Worm (Caenorhabditis elegans): ENCODE data around the gene F37A8.5.

DNA sequence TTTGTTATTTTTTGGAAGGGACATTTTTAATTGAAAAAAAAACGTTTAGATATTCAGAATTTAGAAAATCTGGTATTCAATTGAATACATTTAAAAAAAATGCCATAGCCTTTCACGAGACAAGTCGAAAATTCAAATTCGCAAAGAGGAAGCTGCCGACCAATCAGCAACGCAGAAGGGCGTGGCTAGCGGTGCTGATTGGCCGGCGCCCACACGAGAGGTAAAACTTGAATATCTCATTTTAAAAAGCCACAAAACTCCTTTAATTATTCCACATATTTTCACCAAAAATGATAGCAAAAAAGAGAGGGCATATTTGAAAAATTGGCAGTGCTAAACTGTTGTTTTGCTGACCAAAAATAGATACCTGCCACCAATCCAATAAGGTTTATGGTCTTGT, 18.1 kb downstream of the F37A8.5 start:
- TF ChIP-seq him-1 (tag; optimal IDR thresholded peaks at IDR 0.05) (no peak), dao-5 (tag; optimal IDR thresholded peaks at IDR 0.05) (no peak)
